Worm (Caenorhabditis elegans) whole organism, L2 larva: ENCODE results near the gene ceh-82.

Experiments
- lin-13 ChIP-seq: fragments of 150-350 bp; optimal IDR thresholded peaks from 2 replicates; lab custom pipeline; 2014; ENCODE audit warnings: missing biosample characterization, missing genetic modification reagents, missing genetic modification characterization
- lsy-2 ChIP-seq, 2 experiments: fragments of 150-350 bp in 1 of 2; sonication (generic microtip) in 1 of 2; optimal IDR thresholded peaks; 2 replicates each; lab custom pipeline; 2014 to 2017; ENCODE audit warnings: missing biosample characterization in 2 of 2, missing genetic modification characterization in 2 of 2
- nhr-237 ChIP-seq: fragments of 150-350 bp; optimal IDR thresholded peaks from 2 replicates; lab custom pipeline; 2014; ENCODE audit warnings: missing biosample characterization, missing genetic modification characterization
- peb-1 ChIP-seq: fragments of 150-350 bp; optimal IDR thresholded peaks from 2 replicates; lab custom pipeline; 2014; ENCODE audit warnings: missing biosample characterization, missing genetic modification characterization
- zag-1 ChIP-seq: fragments of 150-350 bp; optimal IDR thresholded peaks from 2 replicates; lab custom pipeline; 2014; ENCODE audit warnings: missing biosample characterization, missing genetic modification characterization

DNA sequence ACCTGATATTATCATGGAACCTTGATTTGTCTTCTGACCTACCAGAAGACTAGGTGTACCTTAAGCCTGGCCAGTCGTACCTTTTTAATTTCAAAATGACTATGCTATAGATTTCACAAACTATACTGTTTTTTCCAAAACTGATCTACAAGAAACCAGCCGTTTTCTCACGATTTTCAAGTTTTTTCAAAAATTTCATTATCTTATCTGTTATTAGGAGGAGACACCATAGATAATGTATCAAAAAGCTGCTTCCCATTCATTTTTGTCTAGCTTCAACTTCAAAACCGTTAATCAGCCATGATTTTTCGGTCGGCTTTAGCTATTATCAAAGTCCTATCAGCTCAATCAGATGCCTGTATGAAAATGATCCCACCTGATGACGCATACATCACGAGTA, 10.5 kb downstream of the ceh-82 start, which contains the start of gene F36H5.12:
- TF ChIP-seq nhr-237 (no peak), peb-1 (tag; lab: Kevin White, UChicago) (no peak), zag-1 (tag; lab: Kevin White, UChicago) (no peak), lsy-2 (tag; optimal IDR thresholded peaks at IDR 0.05; lab: Kevin White, UChicago) (no peak), lin-13 (GFP tag; lab: Kevin White, UChicago) (no peak)
